Worm (Caenorhabditis elegans) whole organism, L3 larva: ENCODE measurements around the gene ZK899.5.

Source experiments
- ZK546.5 ChIP-seq: sonication (generic microtip); optimal IDR thresholded peaks from 2 replicates; lab custom pipeline; 2017; ENCODE audit warnings: missing biosample characterization, missing genetic modification characterization
- aly-2 ChIP-seq: fragments of 150-350 bp; optimal IDR thresholded peaks from 2 replicates; lab custom pipeline; 2014; ENCODE audit warnings: missing biosample characterization, missing genetic modification characterization
- ama-1 ChIP-seq: fragments of 150-350 bp; optimal IDR thresholded peaks from 2 replicates; lab custom pipeline; 2018
- ceh-16 ChIP-seq: sonication (generic microtip); optimal IDR thresholded peaks from 2 replicates; lab custom pipeline; 2017; ENCODE audit warnings: missing biosample characterization, missing genetic modification characterization
- ceh-28 ChIP-seq: fragments of 150-350 bp; optimal IDR thresholded peaks from 2 replicates; lab custom pipeline; 2014; ENCODE audit warnings: missing biosample characterization, missing genetic modification reagents, missing genetic modification characterization
- ceh-82 ChIP-seq: fragments of 150-350 bp; optimal IDR thresholded peaks from 2 replicates; lab custom pipeline; 2014; ENCODE audit warnings: missing biosample characterization, missing genetic modification characterization
- ceh-9 ChIP-seq: sonication (generic microtip); optimal IDR thresholded peaks from 2 replicates; lab custom pipeline; 2018; ENCODE audit warnings: missing biosample characterization, missing genetic modification characterization
- daf-12 ChIP-seq: fragments of 150-350 bp; optimal IDR thresholded peaks from 2 replicates; lab custom pipeline; 2014; ENCODE audit warnings: missing biosample characterization, missing genetic modification reagents, missing genetic modification characterization
- egl-27 ChIP-seq: sonication (generic microtip); optimal IDR thresholded peaks from 4 replicates; lab custom pipeline; 2017; ENCODE audit warnings: missing biosample characterization, missing genetic modification reagents, missing genetic modification characterization
- egl-5 ChIP-seq: fragments of 150-350 bp; optimal IDR thresholded peaks from 2 replicates; lab custom pipeline; 2017; ENCODE audit warnings: missing biosample characterization, missing genetic modification reagents, missing genetic modification characterization, inconsistent platforms
- elt-1 ChIP-seq: fragments of 150-350 bp; optimal IDR thresholded peaks from 2 replicates; lab custom pipeline; 2014; ENCODE audit warnings: missing biosample characterization, missing genetic modification characterization
- elt-2 ChIP-seq: sonication (generic microtip); optimal IDR thresholded peaks from 2 replicates; lab custom pipeline; 2016; ENCODE audit warnings: missing genetic modification reagents, mild to moderate bottlenecking, missing genetic modification characterization, missing compliant biosample characterization
- elt-3 ChIP-seq, 3 experiments: fragments of 150-350 bp in 1 of 3; sonication (generic microtip) in 2 of 3; optimal IDR thresholded peaks; 2 replicates in 2 of 3; 4 replicates in 1 of 3; lab custom pipeline; 2014 to 2017; ENCODE audit warnings: missing biosample characterization in 3 of 3, missing genetic modification characterization in 3 of 3
- eor-1 ChIP-seq, 2 experiments: fragments of 150-350 bp; optimal IDR thresholded peaks; 2 replicates each; lab custom pipeline; 2014 to 2018; ENCODE audit warnings: missing biosample characterization in 2 of 2, missing genetic modification characterization in 2 of 2
- fkh-2 ChIP-seq: fragments of 150-350 bp; optimal IDR thresholded peaks from 2 replicates; lab custom pipeline; 2014; ENCODE audit warnings: missing biosample characterization, missing genetic modification reagents, missing genetic modification characterization
- fos-1 ChIP-seq: fragments of 150-350 bp; optimal IDR thresholded peaks from 2 replicates; lab custom pipeline; 2014; ENCODE audit warnings: missing biosample characterization, missing genetic modification characterization
- jun-1 ChIP-seq: fragments of 150-350 bp; optimal IDR thresholded peaks from 2 replicates; lab custom pipeline; 2014; ENCODE audit warnings: missing biosample characterization, missing genetic modification reagents, missing genetic modification characterization
- lin-15B ChIP-seq: fragments of 150-350 bp; optimal IDR thresholded peaks from 2 replicates; lab custom pipeline; 2014; ENCODE audit warnings: missing biosample characterization, missing genetic modification characterization
- lin-39 ChIP-seq: fragments of 150-350 bp; optimal IDR thresholded peaks from 2 replicates; lab custom pipeline; 2018; ENCODE audit warnings: missing biosample characterization, missing genetic modification reagents, missing genetic modification characterization
- lsy-12 ChIP-seq: sonication (generic microtip); optimal IDR thresholded peaks from 2 replicates; lab custom pipeline; 2016; ENCODE audit warnings: mild to moderate bottlenecking, missing genetic modification characterization, missing compliant biosample characterization
- mdl-1 ChIP-seq: fragments of 150-350 bp; optimal IDR thresholded peaks from 2 replicates; lab custom pipeline; 2014; ENCODE audit warnings: missing biosample characterization, missing genetic modification characterization
- mml-1 ChIP-seq: fragments of 150-350 bp; sonication (generic microtip); optimal IDR thresholded peaks from 3 replicates; lab custom pipeline; 2014; ENCODE audit warnings: missing biosample characterization, missing genetic modification characterization
- nfya-1 ChIP-seq: sonication (generic microtip); optimal IDR thresholded peaks from 2 replicates; lab custom pipeline; 2017; ENCODE audit warnings: missing genetic modification characterization, mild to moderate bottlenecking, missing compliant biosample characterization, antibody characterized with exemption, moderate library complexity; ENCODE audit not compliant: insufficient read depth
- nhr-11 ChIP-seq: fragments of 150-350 bp; optimal IDR thresholded peaks from 2 replicates; lab custom pipeline; 2014; ENCODE audit warnings: missing biosample characterization, missing genetic modification characterization
- nhr-23 ChIP-seq: fragments of 150-350 bp; optimal IDR thresholded peaks from 2 replicates; lab custom pipeline; 2014; ENCODE audit warnings: missing biosample characterization, missing genetic modification reagents, missing genetic modification characterization
- nhr-237 ChIP-seq: fragments of 150-350 bp; optimal IDR thresholded peaks from 2 replicates; lab custom pipeline; 2014; ENCODE audit warnings: missing biosample characterization, missing genetic modification characterization
- nhr-25 ChIP-seq: sonication (generic microtip); optimal IDR thresholded peaks from 2 replicates; lab custom pipeline; 2017; ENCODE audit warnings: missing biosample characterization, missing genetic modification characterization
- nhr-43 ChIP-seq: sonication (generic microtip); optimal IDR thresholded peaks from 2 replicates; lab custom pipeline; 2016; ENCODE audit warnings: mild to moderate bottlenecking, missing genetic modification characterization, missing compliant biosample characterization; ENCODE audit not compliant: poor library complexity, severe bottlenecking
- nhr-67 ChIP-seq: fragments of 150-350 bp; optimal IDR thresholded peaks from 2 replicates; lab custom pipeline; 2014; ENCODE audit warnings: missing biosample characterization, missing genetic modification characterization
- nhr-76 ChIP-seq: fragments of 150-350 bp; sonication (generic microtip); optimal IDR thresholded peaks from 5 replicates; lab custom pipeline; 2014; ENCODE audit warnings: missing biosample characterization, missing genetic modification characterization
- nhr-77 ChIP-seq: fragments of 150-350 bp; optimal IDR thresholded peaks from 2 replicates; lab custom pipeline; 2014; ENCODE audit warnings: missing biosample characterization, missing genetic modification characterization
- pha-4 ChIP-seq: fragments of 150-350 bp; optimal IDR thresholded peaks from 2 replicates; lab custom pipeline; 2014; ENCODE audit warnings: missing biosample characterization, missing genetic modification reagents, missing genetic modification characterization
- pqm-1 ChIP-seq: fragments of 150-350 bp; optimal IDR thresholded peaks from 2 replicates; lab custom pipeline; 2017; ENCODE audit warnings: missing biosample characterization, missing genetic modification characterization, inconsistent platforms
- sea-2 ChIP-seq: fragments of 150-350 bp; sonication (generic microtip); optimal IDR thresholded peaks from 4 replicates; lab custom pipeline; 2014; ENCODE audit warnings: missing biosample characterization, missing genetic modification reagents, missing genetic modification characterization
- skn-1 ChIP-seq: fragments of 150-350 bp; optimal IDR thresholded peaks from 2 replicates; lab custom pipeline; 2014; ENCODE audit warnings: missing biosample characterization, missing genetic modification characterization
- snpc-4 ChIP-seq: fragments of 150-350 bp; optimal IDR thresholded peaks from 2 replicates; lab custom pipeline; 2014; ENCODE audit warnings: missing biosample characterization, missing genetic modification characterization
- unc-39 ChIP-seq: sonication (generic microtip); optimal IDR thresholded peaks from 4 replicates; lab custom pipeline; 2017; ENCODE audit warnings: missing biosample characterization, missing genetic modification characterization
- unc-62 ChIP-seq: fragments of 150-350 bp; sonication (generic microtip); optimal IDR thresholded peaks from 4 replicates; lab custom pipeline; 2014; ENCODE audit warnings: missing biosample characterization, missing genetic modification reagents, missing genetic modification characterization
- zag-1 ChIP-seq: fragments of 150-350 bp; optimal IDR thresholded peaks from 2 replicates; lab custom pipeline; 2014; ENCODE audit warnings: missing biosample characterization, missing genetic modification characterization
- ztf-11 ChIP-seq: fragments of 150-350 bp; optimal IDR thresholded peaks from 2 replicates; lab custom pipeline; 2014; ENCODE audit warnings: missing biosample characterization, missing genetic modification characterization
- ztf-4 ChIP-seq: fragments of 150-350 bp; optimal IDR thresholded peaks from 2 replicates; lab custom pipeline; 2014; ENCODE audit warnings: missing biosample characterization, missing genetic modification characterization

The ZK899.5 gene

ce11 chrX:9431002-9431482, 29.7 kb downstream of the ZK899.5 start, which contains the start of gene B0272.3:
TSS of gene B0272.3 (plus strand) at chrX:9431432.
- TF ChIP-seq jun-1 (tag; lab: Kevin White, UChicago) (peak; percentile 61), ceh-28 (tag; lab: Kevin White, UChicago) (peak; percentile 55), nhr-43 (peak; percentile 1), nfya-1 (tag; lab: Kevin White, UChicago) (peak; percentile 26), ztf-4 (tag; lab: Kevin White, UChicago) (no peak), nhr-23 (tag; lab: Kevin White, UChicago) (peak; percentile 74), ceh-9 (tag; lab: Kevin White, UChicago) (no peak), lin-15B (tag; lab: Kevin White, UChicago) (peak; percentile 31), pqm-1 (peak; percentile 84), nhr-67 (tag; lab: Kevin White, UChicago) (no peak), elt-3 (tag; optimal IDR thresholded peaks at IDR 0.05; lab: Kevin White, UChicago) (peak in 1 of 3 experiments; percentile 33), pha-4 (tag; lab: Kevin White, UChicago) (peak; percentile 71), elt-2 (tag; lab: Kevin White, UChicago) (peak; percentile 86)

ce11 chrX:9428059-9428458, 32.7 kb downstream of the ZK899.5 start, which contains the start of gene B0272.4:
TSS of gene B0272.4 (plus strand) at chrX:9428431.
- TF ChIP-seq egl-5 (tag; lab: Kevin White, UChicago) (no peak), nhr-237 (tag; lab: Kevin White, UChicago) (no peak), pqm-1 (peak; percentile 97), egl-27 (tag; lab: Kevin White, UChicago) (no peak), elt-3 (tag; optimal IDR thresholded peaks at IDR 0.05; lab: Kevin White, UChicago) (no peak), lsy-12 (tag; lab: Kevin White, UChicago) (no peak), elt-2 (tag; lab: Kevin White, UChicago) (peak; percentile 93), ztf-4 (tag; lab: Kevin White, UChicago) (no peak), unc-62 (GFP tag; lab: Kevin White, UChicago) (no peak), sea-2 (GFP tag; lab: Kevin White, UChicago) (no peak), ztf-11 (tag; lab: Kevin White, UChicago) (no peak), lin-39 (tag; lab: Kevin White, UChicago) (no peak), mml-1 (tag; lab: Kevin White, UChicago) (no peak), ceh-16 (no peak), nhr-76 (tag; lab: Kevin White, UChicago) (no peak), snpc-4 (tag; lab: Kevin White, UChicago) (no peak), ceh-82 (tag; lab: Kevin White, UChicago) (no peak), nhr-11 (no peak), nhr-43 (no peak), nhr-67 (tag; lab: Kevin White, UChicago) (no peak), zag-1 (no peak), unc-39 (no peak), ceh-28 (tag; lab: Kevin White, UChicago) (peak; percentile 16), nfya-1 (tag; lab: Kevin White, UChicago) (no peak), eor-1 (tag; optimal IDR thresholded peaks at IDR 0.05; lab: Kevin White, UChicago) (no peak), nhr-23 (tag; lab: Kevin White, UChicago) (no peak), lin-15B (tag; lab: Kevin White, UChicago) (no peak), elt-1 (tag; lab: Kevin White, UChicago) (no peak), ZK546.5 (tag; lab: Kevin White, UChicago) (no peak), ceh-9 (tag; lab: Kevin White, UChicago) (no peak), daf-12 (no peak), skn-1 (peak; percentile 45), aly-2 (no peak), jun-1 (tag; lab: Kevin White, UChicago) (no peak), mdl-1 (tag; lab: Kevin White, UChicago) (no peak), fkh-2 (no peak), pha-4 (tag; lab: Kevin White, UChicago) (peak; percentile 9)
- TF ChIP-seq, all 47 proteins: peak for 5

ce11 chrX:9417948-9418347, 42.8 kb downstream of the ZK899.5 start:
- no peak for TF ChIP-seq sea-2 (GFP tag; lab: Kevin White, UChicago)
- no peak for TF ChIP-seq nhr-77 (tag; lab: Kevin White, UChicago)
- TF ChIP-seq unc-39, result no peak
- TF ChIP-seq daf-12, result no peak
- no peak for TF ChIP-seq eor-1 (tag; optimal IDR thresholded peaks at IDR 0.05; lab: Kevin White, UChicago)
- TF ChIP-seq ceh-82 (tag; lab: Kevin White, UChicago), result no peak
- no peak for TF ChIP-seq nhr-25
- no peak for TF ChIP-seq ZK546.5 (tag; lab: Kevin White, UChicago)
- no peak for TF ChIP-seq ztf-4 (tag; lab: Kevin White, UChicago)
- no peak for TF ChIP-seq ama-1 (lab: Kevin White, UChicago)
- no peak for TF ChIP-seq fos-1 (tag; lab: Kevin White, UChicago)
- TF ChIP-seq egl-5 (tag; lab: Kevin White, UChicago), result no peak
- no peak for TF ChIP-seq skn-1
